Worm (Caenorhabditis elegans): Measurements from ENCODE around the gene C18H2.5.

C18H2.5 gene

ce11 chrIII:7729534-7730061 is 35.4 kb upstream of the C18H2.5 start, which contains the start of gene ZK112.4:
Gene ZK112.4, minus strand, starts transcription at chrIII:7730011.
- TF ChIP-seq ceh-27 (GFP tag; optimal IDR thresholded peaks at IDR 0.05): peak; percentile 47
- TF ChIP-seq madf-10 (tag; optimal IDR thresholded peaks at IDR 0.05): peak; percentile 51
- TF ChIP-seq tlf-1 (GFP tag; optimal IDR thresholded peaks at IDR 0.05): no peak
- peak; percentile 86 for TF ChIP-seq zfh-2 (GFP tag; conservative IDR thresholded peaks at IDR 0.05)
- TF ChIP-seq ceh-40 (GFP tag; IDR thresholded peaks at IDR 0.05): 0 out of 2 replicates have a peak, but pooled peaks have one; percentile 8
- TF ChIP-seq egrh-3 (GFP tag; IDR thresholded peaks at IDR 0.05): peak; percentile 63; the same call in 1 of the 2 replicates
- peak; percentile 49 for TF ChIP-seq lin-40 (tag; optimal IDR thresholded peaks at IDR 0.05)
- TF ChIP-seq Y56A3A.18 (GFP tag; IDR thresholded peaks at IDR 0.05): 0 out of 2 replicates have a peak, but pooled peaks have one; percentile 48
- no peak for TF ChIP-seq hlh-26 (GFP tag; conservative IDR thresholded peaks at IDR 0.05)
- TF ChIP-seq lsl-1 (GFP tag; optimal IDR thresholded peaks at IDR 0.05): peak; percentile 5
- no peak for TF ChIP-seq mxl-1 (tag; optimal IDR thresholded peaks at IDR 0.05)
- 0 out of 2 replicates have a peak, but pooled peaks have one; percentile 21 for TF ChIP-seq hmg-1.2 (GFP tag; IDR thresholded peaks at IDR 0.05)
- TF ChIP-seq unc-130 (GFP tag; optimal IDR thresholded peaks at IDR 0.05): no peak
- peak in 1 of 3 experiments; percentile 49 for TF ChIP-seq lin-35 (GFP tag; optimal IDR thresholded peaks at IDR 0.05)
- no peak for TF ChIP-seq mes-4 (tag; optimal IDR thresholded peaks at IDR 0.05)
- peak; percentile 11 for TF ChIP-seq nhr-90 (tag; optimal IDR thresholded peaks at IDR 0.05)
- peak; percentile 37 for TF ChIP-seq ZK185.1 (tag; optimal IDR thresholded peaks at IDR 0.05; ENCODE audit: poor library complexity, severe bottlenecking)
- TF ChIP-seq cebp-1 (GFP tag; IDR thresholded peaks at IDR 0.05): no peak
- peak; percentile 39 for TF ChIP-seq cebp-1 (tag; optimal IDR thresholded peaks at IDR 0.05)
- 0 out of 2 replicates have a peak, but pooled peaks have one; percentile 34 for TF ChIP-seq hsf-1 (GFP tag; IDR thresholded peaks at IDR 0.05)
- no peak for TF ChIP-seq D2030.7 (GFP tag; IDR thresholded peaks at IDR 0.05)
- TF ChIP-seq K12H6.12 (tag; optimal IDR thresholded peaks at IDR 0.05): peak; percentile 64
- peak; percentile 2 for TF ChIP-seq attf-5 (GFP tag; optimal IDR thresholded peaks at IDR 0.05)
- no peak for TF ChIP-seq somi-1 (GFP tag; optimal IDR thresholded peaks at IDR 0.05)
- TF ChIP-seq nhr-179 (tag; optimal IDR thresholded peaks at IDR 0.05): peak; percentile 28

DNA sequence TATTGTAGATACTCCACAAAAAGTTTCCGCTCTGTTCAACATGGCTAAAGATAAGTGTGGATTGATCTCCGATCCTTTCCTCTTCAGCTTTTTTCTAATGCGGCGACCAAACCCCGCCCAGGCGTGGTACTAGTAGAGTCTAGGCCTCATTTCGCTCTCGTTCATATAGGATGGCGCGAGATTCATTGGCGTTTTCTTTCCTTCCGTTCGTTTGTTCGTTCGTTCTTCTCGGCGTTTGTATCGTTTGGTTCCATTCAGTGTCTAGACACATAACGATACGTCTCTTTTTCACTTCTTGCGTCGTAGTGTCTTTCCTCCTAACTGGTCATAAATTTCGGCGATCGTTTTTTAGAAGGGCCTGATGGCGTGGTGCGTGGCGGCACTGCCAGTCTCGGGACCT is 34.9 kb upstream of the C18H2.5 start:
- TF ChIP-seq pha-4 (tag; optimal IDR thresholded peaks at IDR 0.05) (no peak), him-1 (tag; optimal IDR thresholded peaks at IDR 0.05) (no peak), mes-4 (tag; optimal IDR thresholded peaks at IDR 0.05) (no peak), mel-28 (tag; optimal IDR thresholded peaks at IDR 0.05; ENCODE audit: borderline replicate concordance) (no peak), nhr-120 (GFP tag; IDR thresholded peaks at IDR 0.05) (no peak), lag-1 (GFP tag; IDR thresholded peaks at IDR 0.05) (0 out of 2 replicates have a peak, but pooled peaks have one; percentile 1), tbx-9 (tag; optimal IDR thresholded peaks at IDR 0.05; ENCODE audit: borderline replicate concordance) (no peak), lin-26 (GFP tag; IDR thresholded peaks at IDR 0.05) (0 out of 2 replicates have a peak, but pooled peaks have one; percentile 57)

DNA sequence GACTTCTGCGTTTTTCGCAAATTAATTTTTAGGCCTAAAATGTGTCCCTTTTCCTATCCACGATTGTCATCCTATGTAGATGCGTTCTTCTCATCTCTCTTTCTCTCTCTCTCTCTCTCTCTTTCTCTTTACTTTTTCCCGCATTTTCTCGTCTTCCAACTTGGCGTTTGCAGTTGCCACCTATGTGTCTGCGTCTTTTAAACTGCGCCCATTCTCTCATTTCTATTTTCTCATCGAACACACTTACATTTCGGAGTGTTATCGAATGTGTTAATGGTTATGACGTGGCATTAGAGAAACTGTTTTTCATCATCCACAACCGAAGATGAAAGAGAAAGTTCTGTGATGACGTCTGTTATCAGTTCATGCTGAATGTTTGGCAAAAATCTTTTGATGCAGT is 34.3 kb upstream of the C18H2.5 start:
- TF ChIP-seq lin-35 (GFP tag; optimal IDR thresholded peaks at IDR 0.05) (peak in 1 of 3 experiments; percentile 43), ztf-22 (GFP tag; optimal IDR thresholded peaks at IDR 0.05) (peak; percentile 75), tlf-1 (GFP tag; optimal IDR thresholded peaks at IDR 0.05) (peak; percentile 17), mcd-1 (GFP tag; IDR thresholded peaks at IDR 0.05) (no peak), hsf-1 (GFP tag; IDR thresholded peaks at IDR 0.05) (peak; percentile 20; the same call in 1 of the 2 replicates), madf-8 (GFP tag; conservative IDR thresholded peaks at IDR 0.05) (no peak), nhr-120 (GFP tag; IDR thresholded peaks at IDR 0.05) (no peak), hmg-1.2 (GFP tag; IDR thresholded peaks at IDR 0.05) (peak; percentile 42; the same call in 1 of the 2 replicates), Y53F4B.3 (GFP tag; IDR thresholded peaks at IDR 0.05) (no peak), pha-4 (tag; optimal IDR thresholded peaks at IDR 0.05) (no peak), lsy-27 (tag; optimal IDR thresholded peaks at IDR 0.05; ENCODE audit: borderline replicate concordance, insufficient read depth) (no peak), nfyb-1 (GFP tag; IDR thresholded peaks at IDR 0.05) (peak; percentile 53; the same call in 1 of the 2 replicates), chd-7 (tag; optimal IDR thresholded peaks at IDR 0.05) (peak; percentile 19), bed-2 (GFP tag; IDR thresholded peaks at IDR 0.05) (no peak), let-526 (GFP tag; IDR thresholded peaks at IDR 0.05) (no peak), rpc-1 (optimal IDR thresholded peaks at IDR 0.05) (no peak), rpc-1 (tag; optimal IDR thresholded peaks at IDR 0.05) (no peak), akir-1 (GFP tag; optimal IDR thresholded peaks at IDR 0.05) (no peak), die-1 (tag; optimal IDR thresholded peaks at IDR 0.05) (no peak), pbrm-1 (GFP tag; IDR thresholded peaks at IDR 0.05) (no peak)
